Worm (Caenorhabditis elegans): Measurements from ENCODE around the gene fbxb-77.
A peak's percentile ranks its signal among the peaks of the same experiment; 100 is the strongest.

fbxb-77 gene

ce11 chrIV:4755929-4756655 is at the start of gene fbxb-77, which contains the start of gene Y17G9B.11:
TSS of gene fbxb-77 (minus strand) at chrIV:4756157.
TSS of gene Y17G9B.11 (plus strand) at chrIV:4756605.
- no peak for TF ChIP-seq jun-1 (tag; optimal IDR thresholded peaks at IDR 0.05)
- TF ChIP-seq nhr-23 (tag; optimal IDR thresholded peaks at IDR 0.05): no peak
- no peak for TF ChIP-seq nhr-28 (tag; optimal IDR thresholded peaks at IDR 0.05)
- TF ChIP-seq ztf-4 (tag; optimal IDR thresholded peaks at IDR 0.05): no peak
- no peak for TF ChIP-seq nhr-11 (tag; optimal IDR thresholded peaks at IDR 0.05)
- no peak for TF ChIP-seq ceh-9 (tag; optimal IDR thresholded peaks at IDR 0.05)
- TF ChIP-seq mdl-1 (tag; optimal IDR thresholded peaks at IDR 0.05): no peak

- TF ChIP-seq unc-62 (GFP tag; optimal IDR thresholded peaks at IDR 0.05) (no peak), ceh-82 (tag; optimal IDR thresholded peaks at IDR 0.05) (no peak), pha-4 (tag; optimal IDR thresholded peaks at IDR 0.05) (no peak), pqm-1 (tag; optimal IDR thresholded peaks at IDR 0.05) (no peak), lin-15B (tag; optimal IDR thresholded peaks at IDR 0.05) (no peak), hmg-11 (tag; optimal IDR thresholded peaks at IDR 0.05) (no peak), ama-1 (optimal IDR thresholded peaks at IDR 0.05) (no peak), elt-3 (tag; optimal IDR thresholded peaks at IDR 0.05) (no peak), ceh-16 (tag; optimal IDR thresholded peaks at IDR 0.05) (no peak), mml-1 (tag; optimal IDR thresholded peaks at IDR 0.05) (no peak), nhr-28 (tag; optimal IDR thresholded peaks at IDR 0.05) (no peak)
Measured at ce11 chrIV:4802494-4802893, 46.5 kb upstream of the fbxb-77 start, which contains the start of gene dpf-7. TSS of gene dpf-7 (minus strand) at chrIV:4802594.

- TF ChIP-seq ceh-28 (tag; optimal IDR thresholded peaks at IDR 0.05) (peak; percentile 80), nhr-23 (tag; optimal IDR thresholded peaks at IDR 0.05) (peak; percentile 6), nhr-25 (tag; optimal IDR thresholded peaks at IDR 0.05) (peak; percentile 19), nhr-77 (tag; optimal IDR thresholded peaks at IDR 0.05) (peak; percentile 11), ztf-4 (tag; optimal IDR thresholded peaks at IDR 0.05) (no peak), ceh-9 (tag; optimal IDR thresholded peaks at IDR 0.05) (no peak), egl-5 (tag; optimal IDR thresholded peaks at IDR 0.05) (no peak), lin-15B (tag; optimal IDR thresholded peaks at IDR 0.05) (peak; percentile 57), nhr-11 (tag; optimal IDR thresholded peaks at IDR 0.05) (no peak), nfya-1 (tag; optimal IDR thresholded peaks at IDR 0.05; ENCODE audit: insufficient read depth) (peak; percentile 31), hmg-11 (tag; optimal IDR thresholded peaks at IDR 0.05) (peak; percentile 32), skn-1 (tag; optimal IDR thresholded peaks at IDR 0.05) (no peak)
Measured at ce11 chrIV:4799114-4799513, 43.2 kb upstream of the fbxb-77 start, which contains the start of gene eor-1. TSS of gene eor-1 (minus strand) at chrIV:4799178.

- no peak for TF ChIP-seq nhr-43 (tag; optimal IDR thresholded peaks at IDR 0.05; ENCODE audit: poor library complexity, severe bottlenecking)
- TF ChIP-seq ceh-9 (tag; optimal IDR thresholded peaks at IDR 0.05): no peak
- no peak for TF ChIP-seq daf-12 (tag; optimal IDR thresholded peaks at IDR 0.05)
- TF ChIP-seq lin-15B (tag; optimal IDR thresholded peaks at IDR 0.05): no peak
- TF ChIP-seq mml-1 (tag; optimal IDR thresholded peaks at IDR 0.05): no peak
- TF ChIP-seq snpc-4 (tag; optimal IDR thresholded peaks at IDR 0.05): no peak
- no peak for TF ChIP-seq pqm-1 (tag; optimal IDR thresholded peaks at IDR 0.05)
- no peak for TF ChIP-seq fkh-10 (GFP tag; optimal IDR thresholded peaks at IDR 0.05)
- TF ChIP-seq ama-1 (optimal IDR thresholded peaks at IDR 0.05): no peak
- TF ChIP-seq skn-1 (tag; optimal IDR thresholded peaks at IDR 0.05): no peak
Measured at ce11 chrIV:4795111-4795510, 39.2 kb upstream of the fbxb-77 start.

- TF ChIP-seq nhr-12 (tag; optimal IDR thresholded peaks at IDR 0.05) (no peak), pha-4 (tag; optimal IDR thresholded peaks at IDR 0.05) (no peak), mml-1 (tag; optimal IDR thresholded peaks at IDR 0.05) (no peak), nhr-43 (tag; optimal IDR thresholded peaks at IDR 0.05; ENCODE audit: poor library complexity, severe bottlenecking) (no peak), nfya-1 (tag; optimal IDR thresholded peaks at IDR 0.05; ENCODE audit: insufficient read depth) (no peak), ztf-4 (tag; optimal IDR thresholded peaks at IDR 0.05) (no peak), nhr-28 (tag; optimal IDR thresholded peaks at IDR 0.05) (no peak), nhr-77 (tag; optimal IDR thresholded peaks at IDR 0.05) (no peak), tbx-2 (tag; optimal IDR thresholded peaks at IDR 0.05) (no peak), egl-27 (tag; optimal IDR thresholded peaks at IDR 0.05) (no peak), mdl-1 (tag; optimal IDR thresholded peaks at IDR 0.05) (no peak), ceh-82 (tag; optimal IDR thresholded peaks at IDR 0.05) (no peak), elt-1 (tag; optimal IDR thresholded peaks at IDR 0.05) (no peak), sea-2 (GFP tag; optimal IDR thresholded peaks at IDR 0.05) (no peak), unc-39 (tag; optimal IDR thresholded peaks at IDR 0.05) (no peak), nhr-237 (tag; optimal IDR thresholded peaks at IDR 0.05) (no peak), hmg-11 (tag; optimal IDR thresholded peaks at IDR 0.05) (no peak), snpc-4 (tag; optimal IDR thresholded peaks at IDR 0.05) (no peak)
Measured at ce11 chrIV:4789445-4789844, 33.5 kb upstream of the fbxb-77 start, which contains the start of gene R11E3.1. TSS of gene R11E3.1 (plus strand) at chrIV:4789745.
